Worm (Caenorhabditis elegans) whole organism, L2 larva: Measurements from ENCODE around the gene F59A7.5.

Experiments used
- ceh-82 ChIP-seq: fragments of 150-350 bp; optimal IDR thresholded peaks from 2 replicates; lab custom pipeline; 2014; ENCODE audit warnings: missing biosample characterization, missing genetic modification characterization
- dmd-4 ChIP-seq: sonication (generic microtip); optimal IDR thresholded peaks from 2 replicates; lab custom pipeline; 2017; ENCODE audit warnings: missing biosample characterization, missing genetic modification characterization
- lin-11 ChIP-seq: fragments of 150-350 bp; sonication (generic microtip); optimal IDR thresholded peaks from 2 replicates; lab custom pipeline; 2014; ENCODE audit warnings: missing biosample characterization, missing genetic modification characterization, inconsistent platforms, mixed read lengths
- lin-13 ChIP-seq: fragments of 150-350 bp; optimal IDR thresholded peaks from 2 replicates; lab custom pipeline; 2014; ENCODE audit warnings: missing biosample characterization, missing genetic modification reagents, missing genetic modification characterization
- lsy-2 ChIP-seq, 2 experiments: fragments of 150-350 bp in 1 of 2; sonication (generic microtip) in 1 of 2; optimal IDR thresholded peaks; 2 replicates each; lab custom pipeline; 2014 to 2017; ENCODE audit warnings: missing biosample characterization in 2 of 2, missing genetic modification characterization in 2 of 2
- nhr-237 ChIP-seq: fragments of 150-350 bp; optimal IDR thresholded peaks from 2 replicates; lab custom pipeline; 2014; ENCODE audit warnings: missing biosample characterization, missing genetic modification characterization
- nhr-6 ChIP-seq: fragments of 150-350 bp; optimal IDR thresholded peaks from 2 replicates; lab custom pipeline; 2014; ENCODE audit warnings: missing biosample characterization, missing genetic modification characterization
- unc-62 ChIP-seq: fragments of 150-350 bp; optimal IDR thresholded peaks from 2 replicates; lab custom pipeline; 2014; ENCODE audit warnings: missing biosample characterization, missing genetic modification reagents, missing genetic modification characterization
- zag-1 ChIP-seq: fragments of 150-350 bp; optimal IDR thresholded peaks from 2 replicates; lab custom pipeline; 2014; ENCODE audit warnings: missing biosample characterization, missing genetic modification characterization
- ztf-11 ChIP-seq: sonication (generic microtip); optimal IDR thresholded peaks from 2 replicates; lab custom pipeline; 2017; ENCODE audit warnings: missing biosample characterization, missing genetic modification characterization
- ztf-4 ChIP-seq: fragments of 150-350 bp; optimal IDR thresholded peaks from 2 replicates; lab custom pipeline; 2014; ENCODE audit warnings: missing biosample characterization, missing genetic modification characterization

DNA sequence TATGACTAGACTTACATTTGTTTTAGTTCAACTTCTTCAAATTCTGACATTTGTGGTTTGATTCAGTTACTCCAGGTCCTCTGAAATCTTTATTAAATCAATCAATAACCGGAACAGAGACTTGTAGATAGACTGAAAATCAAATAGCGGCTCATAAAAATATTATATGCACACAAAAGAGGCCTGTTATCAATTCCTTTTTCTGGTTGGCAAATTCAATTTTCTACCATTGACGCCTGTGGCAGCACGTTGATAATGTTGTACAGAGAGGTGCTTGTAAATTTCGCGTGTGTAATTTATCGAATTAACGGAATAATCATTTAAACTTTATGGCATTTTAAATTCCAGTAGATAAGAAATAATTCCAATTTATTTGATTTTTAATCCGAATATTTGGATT is 35.5 kb upstream of the F59A7.5 start, which contains the start of gene T08B1.1:
- TF ChIP-seq lin-13 (GFP tag; lab: Kevin White, UChicago) (no peak), ztf-11 (tag; lab: Kevin White, UChicago) (no peak), nhr-237 (tag; lab: Kevin White, UChicago) (no peak), unc-62 (GFP tag; lab: Kevin White, UChicago) (no peak), lin-11 (tag; lab: Kevin White, UChicago) (no peak), lsy-2 (tag; optimal IDR thresholded peaks at IDR 0.05; lab: Kevin White, UChicago) (no peak), nhr-6 (no peak), zag-1 (tag; lab: Kevin White, UChicago) (no peak), ceh-82 (tag; lab: Kevin White, UChicago) (no peak), dmd-4 (tag; lab: Kevin White, UChicago) (no peak), ztf-4 (no peak)
